Fruit fly (Drosophila melanogaster) whole organism, embryonic: Measurements from ENCODE around the gene kud.
A peak's percentile ranks its signal among the peaks of the same experiment; 100 is the strongest.

Source experiments
- B-H1 ChIP-seq: fragments of 200-800 bp; sonication (Bioruptor generic); IDR thresholded peaks from 3 replicates; pipeline ENCODE4 v1.3.6; 2022; ENCODE audit warnings: missing biosample characterization, missing genetic modification characterization
- Bgb ChIP-seq: fragments of 200-800 bp; sonication (Bioruptor generic); IDR thresholded peaks from 2 replicates; pipeline ENCODE4 v1.3.6; 2022; ENCODE audit warnings: missing biosample characterization, missing genetic modification characterization; ENCODE audit not compliant: partially characterized antibody
- CG10979 ChIP-seq: fragments of 200-800 bp; sonication (Bioruptor generic); optimal IDR thresholded peaks from 2 replicates; lab custom pipeline; 2018; ENCODE audit warnings: missing biosample characterization, mild to moderate bottlenecking, missing genetic modification characterization, moderate library complexity
- CG11247 ChIP-seq: fragments of 200-800 bp; sonication (Bioruptor generic); IDR thresholded peaks from 2 replicates; pipeline ENCODE4 v1.3.6; 2022; ENCODE audit warnings: missing biosample characterization, missing genetic modification characterization
- CG11504 ChIP-seq: fragments of 200-800 bp; sonication (Bioruptor generic); optimal IDR thresholded peaks from 3 replicates; lab custom pipeline; 2019; ENCODE audit warnings: missing biosample characterization, mild to moderate bottlenecking, missing genetic modification characterization, moderate library complexity
- CG1233 ChIP-seq: fragments of 200-800 bp; sonication (Bioruptor generic); optimal IDR thresholded peaks from 4 replicates; lab custom pipeline; 2018; ENCODE audit warnings: missing biosample characterization, mild to moderate bottlenecking, missing genetic modification characterization
- CG12391 ChIP-seq: fragments of 200-800 bp; sonication (Bioruptor generic); optimal IDR thresholded peaks from 3 replicates; lab custom pipeline; 2018; ENCODE audit warnings: missing biosample characterization, mild to moderate bottlenecking, missing genetic modification characterization, moderate library complexity
- CG13424 ChIP-seq: fragments of 200-800 bp; sonication (Bioruptor generic); optimal IDR thresholded peaks from 2 replicates; lab custom pipeline; 2019; ENCODE audit warnings: missing biosample characterization, mild to moderate bottlenecking, missing genetic modification characterization, moderate library complexity
- CG15073 ChIP-seq: fragments of 200-800 bp; sonication (Bioruptor generic); optimal IDR thresholded peaks from 2 replicates; lab custom pipeline; 2016; ENCODE audit warnings: missing biosample characterization, missing genetic modification characterization
- CG17361 ChIP-seq: fragments of 200-800 bp; sonication (Bioruptor generic); IDR thresholded peaks from 3 replicates; pipeline ENCODE4 v1.3.6; 2022; ENCODE audit warnings: missing biosample characterization, missing genetic modification characterization
- CG18262 ChIP-seq: fragments of 200-800 bp; optimal IDR thresholded peaks from 3 replicates; lab custom pipeline; 2019; ENCODE audit warnings: missing biosample characterization, mild to moderate bottlenecking, missing genetic modification characterization, moderate library complexity
- CG18619 ChIP-seq: fragments of 200-800 bp; sonication (Bioruptor generic); optimal IDR thresholded peaks from 3 replicates; lab custom pipeline; 2017; ENCODE audit warnings: missing biosample characterization, mild to moderate bottlenecking, missing genetic modification characterization
- CG2120 ChIP-seq: fragments of 200-800 bp; sonication (Bioruptor generic); optimal IDR thresholded peaks from 3 replicates; lab custom pipeline; 2016; ENCODE audit warnings: missing biosample characterization, missing genetic modification characterization
- CG2199 ChIP-seq: fragments of 200-800 bp; sonication (Bioruptor generic); IDR thresholded peaks from 3 replicates; pipeline ENCODE4 v1.3.6; 2022; ENCODE audit warnings: missing biosample characterization, missing genetic modification characterization
- CG2712 ChIP-seq: fragments of 200-800 bp; optimal IDR thresholded peaks from 3 replicates; lab custom pipeline; 2019; ENCODE audit warnings: missing biosample characterization, mild to moderate bottlenecking, missing genetic modification characterization, moderate library complexity
- CG31365 ChIP-seq: fragments of 200-800 bp; sonication (Bioruptor generic); optimal IDR thresholded peaks from 2 replicates; lab custom pipeline; 2018; ENCODE audit warnings: missing biosample characterization, mild to moderate bottlenecking, missing genetic modification characterization
- CG32532 ChIP-seq: fragments of 200-800 bp; sonication (Bioruptor generic); IDR thresholded peaks from 2 replicates; pipeline ENCODE4 v1.3.6; 2022; ENCODE audit warnings: missing biosample characterization, missing genetic modification characterization
- CG33213 ChIP-seq: fragments of 200-800 bp; sonication (Bioruptor generic); optimal IDR thresholded peaks from 3 replicates; lab custom pipeline; 2016; ENCODE audit warnings: missing biosample characterization, missing genetic modification characterization
- CG7987 ChIP-seq: fragments of 200-800 bp; sonication (Bioruptor generic); optimal IDR thresholded peaks from 2 replicates; lab custom pipeline; 2018; ENCODE audit warnings: missing biosample characterization, mild to moderate bottlenecking, missing genetic modification characterization, moderate library complexity
- CTCF ChIP-seq: fragments of 200-800 bp; sonication (Bioruptor generic); optimal IDR thresholded peaks from 2 replicates; lab custom pipeline; 2017; ENCODE audit warnings: missing biosample characterization, mild to moderate bottlenecking, missing genetic modification characterization, moderate library complexity
- CoRest ChIP-seq: fragments of 200-800 bp; sonication (Bioruptor generic); optimal IDR thresholded peaks from 3 replicates; lab custom pipeline; 2018; ENCODE audit warnings: missing biosample characterization, mild to moderate bottlenecking, missing genetic modification characterization, moderate library complexity
- Deaf1 ChIP-seq: fragments of 200-800 bp; optimal IDR thresholded peaks from 3 replicates; lab custom pipeline; 2019; ENCODE audit warnings: missing biosample characterization, mild to moderate bottlenecking, missing genetic modification characterization, moderate library complexity
- E2f1 ChIP-seq: fragments of 200-800 bp; sonication (Bioruptor generic); IDR thresholded peaks from 2 replicates; pipeline ENCODE4 v1.3.6; 2022; ENCODE audit warnings: missing biosample characterization, missing genetic modification characterization
- Elba2 ChIP-seq: fragments of 200-800 bp; sonication (Bioruptor generic); optimal IDR thresholded peaks from 3 replicates; lab custom pipeline; 2016; ENCODE audit warnings: missing biosample characterization, missing genetic modification characterization
- HmgZ ChIP-seq: fragments of 200-800 bp; sonication (Bioruptor generic); optimal IDR thresholded peaks from 2 replicates; lab custom pipeline; 2018; ENCODE audit warnings: missing biosample characterization, mild to moderate bottlenecking, missing genetic modification characterization
- Hr51 ChIP-seq, 2 experiments: fragments of 200-800 bp; sonication (Bioruptor generic); optimal IDR thresholded peaks; 2 replicates in 1 of 2; 3 replicates in 1 of 2; lab custom pipeline; 2016 to 2018; ENCODE audit warnings: missing biosample characterization in 2 of 2, missing genetic modification characterization in 2 of 2, mild to moderate bottlenecking in 1 of 2, moderate library complexity in 1 of 2
- Jarid2 ChIP-seq: fragments of 200-800 bp; sonication (Bioruptor generic); optimal IDR thresholded peaks from 3 replicates; lab custom pipeline; 2017; ENCODE audit warnings: mild to moderate bottlenecking, missing biosample characterization, missing genetic modification reagents, missing genetic modification characterization
- Med ChIP-seq: fragments of 200-800 bp; sonication (Bioruptor generic); peaks from one replicate; lab custom pipeline; 2016; ENCODE audit warnings: missing biosample characterization, missing genetic modification characterization, mild to moderate bottlenecking, inconsistent platforms, moderate library complexity
- Meics ChIP-seq: fragments of 200-800 bp; sonication (Bioruptor generic); optimal IDR thresholded peaks from 2 replicates; lab custom pipeline; 2017; ENCODE audit warnings: missing biosample characterization, mild to moderate bottlenecking, missing genetic modification characterization
- Mes4 ChIP-seq: fragments of 200-800 bp; sonication (Bioruptor generic); optimal IDR thresholded peaks from 2 replicates; lab custom pipeline; 2016; ENCODE audit warnings: missing biosample characterization, missing genetic modification characterization
- Opbp ChIP-seq: fragments of 200-800 bp; sonication (Bioruptor generic); IDR thresholded peaks from 3 replicates; pipeline ENCODE4 v1.3.6; 2022; ENCODE audit warnings: missing biosample characterization, missing genetic modification characterization; ENCODE audit not compliant: partially characterized antibody
- Optix ChIP-seq: fragments of 200-800 bp; sonication (Bioruptor generic); IDR thresholded peaks from 3 replicates; pipeline ENCODE4 v1.3.6; 2022; ENCODE audit warnings: missing biosample characterization, missing genetic modification characterization
- PHDP ChIP-seq: fragments of 200-800 bp; sonication (Bioruptor generic); optimal IDR thresholded peaks from 3 replicates; lab custom pipeline; 2018; ENCODE audit warnings: missing biosample characterization, mild to moderate bottlenecking, missing genetic modification characterization, moderate library complexity
- Pdp1 ChIP-seq, 2 experiments: fragments of 200-800 bp; sonication (Bioruptor generic); optimal IDR thresholded peaks; 3 replicates each; lab custom pipeline; 2016; ENCODE audit warnings: missing biosample characterization in 2 of 2, missing genetic modification characterization in 2 of 2, mild to moderate bottlenecking in 1 of 2, moderate library complexity in 1 of 2
- Rfx ChIP-seq: fragments of 200-800 bp; sonication (Bioruptor generic); IDR thresholded peaks from 2 replicates; pipeline ENCODE4 v1.3.6; 2022; ENCODE audit warnings: missing biosample characterization, missing genetic modification characterization
- Sin3A ChIP-seq: fragments of >200 bp; optimal IDR thresholded peaks from 2 replicates; lab custom pipeline; 2018
- Sox100B ChIP-seq: fragments of 200-800 bp; sonication (Bioruptor generic); optimal IDR thresholded peaks from 3 replicates; lab custom pipeline; 2018; ENCODE audit warnings: missing biosample characterization, mild to moderate bottlenecking, missing genetic modification characterization
- Sox102F ChIP-seq: fragments of 200-800 bp; sonication (Bioruptor generic); optimal IDR thresholded peaks from 2 replicates; lab custom pipeline; 2018; ENCODE audit warnings: missing biosample characterization, mild to moderate bottlenecking, missing genetic modification characterization, moderate library complexity
- ci ChIP-seq: fragments of 200-800 bp; sonication (Bioruptor generic); IDR thresholded peaks from 3 replicates; pipeline ENCODE4 v1.3.6; 2022; ENCODE audit warnings: missing biosample characterization, missing genetic modification characterization
- cwo ChIP-seq: fragments of 200-800 bp; sonication (Bioruptor generic); optimal IDR thresholded peaks from 3 replicates; lab custom pipeline; 2017; ENCODE audit warnings: missing biosample characterization, missing genetic modification characterization, mild to moderate bottlenecking, moderate library complexity, missing genetic modification reagents
- dm ChIP-seq: fragments of 200-800 bp; sonication (Bioruptor generic); optimal IDR thresholded peaks from 3 replicates; lab custom pipeline; 2016; ENCODE audit warnings: missing biosample characterization, missing genetic modification characterization
- eyg ChIP-seq: fragments of 200-800 bp; sonication (Bioruptor generic); optimal IDR thresholded peaks from 3 replicates; lab custom pipeline; 2016; ENCODE audit warnings: missing biosample characterization, missing genetic modification characterization
- gem ChIP-seq: fragments of 200-800 bp; sonication (Bioruptor generic); optimal IDR thresholded peaks from 2 replicates; lab custom pipeline; 2019; ENCODE audit warnings: missing biosample characterization, mild to moderate bottlenecking, missing genetic modification characterization, moderate library complexity
- her ChIP-seq: fragments of 200-800 bp; sonication (Bioruptor generic); optimal IDR thresholded peaks from 2 replicates; lab custom pipeline; 2016; ENCODE audit warnings: missing biosample characterization, missing genetic modification characterization
- lab ChIP-seq: fragments of 200-800 bp; sonication (Bioruptor generic); optimal IDR thresholded peaks from 3 replicates; lab custom pipeline; 2017; ENCODE audit warnings: missing biosample characterization, missing genetic modification characterization, mild to moderate bottlenecking, moderate library complexity, missing genetic modification reagents
- otp ChIP-seq: fragments of 200-800 bp; sonication (Bioruptor generic); IDR thresholded peaks from 3 replicates; pipeline ENCODE4, ENCODE4 v1.3.6; 2022; ENCODE audit warnings: missing biosample characterization, missing genetic modification characterization
- pho ChIP-seq: fragments of 200-800 bp; sonication (Bioruptor generic); optimal IDR thresholded peaks from 2 replicates; lab custom pipeline; 2016; ENCODE audit warnings: missing biosample characterization, missing genetic modification characterization
- sens ChIP-seq: fragments of 200-800 bp; sonication (Bioruptor generic); peaks from one replicate; lab custom pipeline; 2016; ENCODE audit warnings: missing biosample characterization, missing genetic modification characterization
- stwl ChIP-seq: fragments of 200-800 bp; sonication (Bioruptor generic); optimal IDR thresholded peaks from 3 replicates; lab custom pipeline; 2018; ENCODE audit warnings: missing biosample characterization, mild to moderate bottlenecking, missing genetic modification characterization, moderate library complexity
- trem ChIP-seq: fragments of 200-800 bp; optimal IDR thresholded peaks from 3 replicates; lab custom pipeline; 2019; ENCODE audit warnings: missing biosample characterization, mild to moderate bottlenecking, missing genetic modification characterization, moderate library complexity
- tx ChIP-seq: fragments of 200-800 bp; sonication (Bioruptor generic); optimal IDR thresholded peaks from 2 replicates; lab custom pipeline; 2016; ENCODE audit warnings: missing biosample characterization, missing genetic modification characterization
- vvl ChIP-seq: fragments of 200-800 bp; sonication (Bioruptor generic); IDR thresholded peaks from 2 replicates; pipeline ENCODE4 v1.3.6; 2022; ENCODE audit warnings: missing biosample characterization, missing genetic modification characterization

Gene kud

DNA sequence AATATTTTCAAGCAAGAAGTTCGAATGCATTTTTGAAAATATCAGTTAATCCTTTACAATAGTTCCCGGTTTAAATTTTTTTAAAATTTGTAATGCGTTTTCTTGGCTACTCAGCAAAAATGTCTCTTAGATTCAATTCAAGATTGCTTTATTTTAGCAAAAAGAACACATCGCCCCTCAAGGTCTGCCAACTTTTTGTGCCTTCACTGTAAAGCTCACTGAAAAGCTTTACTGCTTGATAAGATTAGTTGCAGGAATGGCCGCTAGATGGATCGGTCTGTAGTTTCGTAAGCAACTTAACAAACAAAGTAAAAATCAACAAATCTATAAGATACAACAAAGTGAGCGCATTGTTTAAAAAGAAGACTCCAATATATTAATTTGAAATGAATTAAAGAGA lies 39.2 kb upstream of the kud start (continued):
- TF ChIP-seq otp (GFP tag; lab: Robert Waterston, UW): no peak
- peak; percentile 44; the same call in 1 of the 3 replicates for TF ChIP-seq ci (GFP tag; lab: Robert Waterston, UW)
- no peak for TF ChIP-seq Mes4
- TF ChIP-seq Bgb: 0 out of 2 replicates have a peak, but pooled peaks have one; percentile 32
- peak; percentile 4 for TF ChIP-seq CG7987 (GFP tag; lab: Kevin White, UChicago)
- peak; percentile 1 for TF ChIP-seq Deaf1
- peak in 1 of 2 experiments; percentile 53 for TF ChIP-seq Pdp1 (GFP tag; optimal IDR thresholded peaks at IDR 0.05; lab: Kevin White, UChicago)
- no peak for TF ChIP-seq trem (tag; lab: Kevin White, UChicago)
- no peak for TF ChIP-seq CG33213 (GFP tag; lab: Kevin White, UChicago)
- peak; percentile 94 for TF ChIP-seq CG15073
- no peak for TF ChIP-seq Optix
- TF ChIP-seq Rfx: peak; percentile 30; the same call in 1 of the 2 replicates
- TF ChIP-seq stwl: peak; percentile 0
- peak; percentile 18 for TF ChIP-seq CG11504 (tag; lab: Kevin White, UChicago)
- TF ChIP-seq PHDP (tag; lab: Kevin White, UChicago): peak; percentile 4
- TF ChIP-seq eyg (GFP tag; lab: Kevin White, UChicago): no peak
- TF ChIP-seq Med (GFP tag; lab: Kevin White, UChicago): peak; percentile 70
- peak; percentile 95 for TF ChIP-seq CTCF (GFP tag; lab: Kevin White, UChicago)
- peak; percentile 32 for TF ChIP-seq CG31365
- TF ChIP-seq B-H1: no peak
- no peak for TF ChIP-seq sens (GFP tag; lab: Kevin White, UChicago)
- peak; percentile 19; the same call in 1 of the 2 replicates for TF ChIP-seq vvl (GFP tag; lab: Robert Waterston, UW)
- TF ChIP-seq Sin3A (lab: Kevin White, UChicago): no peak
- TF ChIP-seq CG10979 (tag; lab: Kevin White, UChicago): peak; percentile 98
- peak; percentile 23; the same call in 1 of the 3 replicates for TF ChIP-seq Opbp (GFP tag; lab: Robert Waterston, UW)
- peak; percentile 7 for TF ChIP-seq HmgZ (tag; lab: Kevin White, UChicago)
- no peak for TF ChIP-seq CG11247 (GFP tag; lab: Robert Waterston, UW)
- TF ChIP-seq CG1233 (GFP tag; lab: Kevin White, UChicago): no peak
- TF ChIP-seq her (GFP tag; lab: Kevin White, UChicago): no peak

DNA sequence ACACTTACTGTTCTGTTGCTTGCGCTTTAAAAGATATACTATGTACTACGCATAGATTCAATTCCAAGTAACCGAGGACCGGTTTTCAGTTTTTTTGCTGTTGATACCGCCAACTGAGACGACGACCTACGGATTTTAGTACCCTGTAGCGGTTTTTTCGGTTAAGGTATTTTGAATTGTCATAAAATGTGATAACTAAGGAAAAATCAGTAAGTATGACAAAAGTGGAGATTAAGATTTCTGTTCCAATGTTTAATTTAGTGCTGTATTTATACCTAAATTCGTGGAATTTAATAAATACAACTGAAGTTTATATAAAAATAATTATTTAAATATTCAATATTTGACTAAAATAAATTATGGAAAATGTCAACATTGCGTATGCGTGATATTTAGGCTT lies 36.3 kb upstream of the kud start:
- TF ChIP-seq gem (tag; lab: Kevin White, UChicago) (peak; percentile 44), CG32532 (GFP tag; lab: Robert Waterston, UW) (peak; percentile 15; the same call in 1 of the 2 replicates), tx (GFP tag; lab: Kevin White, UChicago) (no peak), dm (GFP tag; lab: Kevin White, UChicago) (no peak), CG11504 (tag; lab: Kevin White, UChicago) (peak; percentile 51), lab (no peak), E2f1 (GFP tag; lab: Robert Waterston, UW) (no peak), CG17361 (GFP tag; lab: Robert Waterston, UW) (0 out of 3 replicates have a peak, but pooled peaks have one; percentile 22), CG2712 (peak; percentile 11), CG18262 (peak; percentile 0), CG12391 (tag; lab: Kevin White, UChicago) (peak; percentile 2), CG2199 (GFP tag; lab: Robert Waterston, UW) (no peak), Meics (GFP tag; lab: Kevin White, UChicago) (peak; percentile 27), CG2120 (peak; percentile 33), CoRest (tag; lab: Kevin White, UChicago) (peak; percentile 27), Sox102F (GFP tag; lab: Kevin White, UChicago) (peak; percentile 2), Hr51 (GFP tag; optimal IDR thresholded peaks at IDR 0.05; lab: Kevin White, UChicago) (peak in 1 of 2 experiments; percentile 50), Jarid2 (no peak), CG13424 (tag; lab: Kevin White, UChicago) (peak; percentile 16), Elba2 (GFP tag; lab: Kevin White, UChicago) (no peak), pho (no peak), PHDP (tag; lab: Kevin White, UChicago) (peak; percentile 31), cwo (GFP tag; lab: Kevin White, UChicago) (no peak), Sox100B (GFP tag; lab: Kevin White, UChicago) (no peak), CG18619 (GFP tag; lab: Kevin White, UChicago) (no peak)
